Worm (Caenorhabditis elegans) whole organism, L3 larva: ENCODE results near the gene C10A4.9.

Experiments used
- aly-2 ChIP-seq: fragments of 150-350 bp; optimal IDR thresholded peaks from 2 replicates; lab custom pipeline; 2014; ENCODE audit warnings: missing biosample characterization, missing genetic modification characterization
- ceh-28 ChIP-seq: fragments of 150-350 bp; optimal IDR thresholded peaks from 2 replicates; lab custom pipeline; 2014; ENCODE audit warnings: missing biosample characterization, missing genetic modification reagents, missing genetic modification characterization
- egl-27 ChIP-seq: sonication (generic microtip); optimal IDR thresholded peaks from 4 replicates; lab custom pipeline; 2017; ENCODE audit warnings: missing biosample characterization, missing genetic modification reagents, missing genetic modification characterization
- lin-39 ChIP-seq: fragments of 150-350 bp; optimal IDR thresholded peaks from 2 replicates; lab custom pipeline; 2018; ENCODE audit warnings: missing biosample characterization, missing genetic modification reagents, missing genetic modification characterization
- mdl-1 ChIP-seq: fragments of 150-350 bp; optimal IDR thresholded peaks from 2 replicates; lab custom pipeline; 2014; ENCODE audit warnings: missing biosample characterization, missing genetic modification characterization
- nhr-76 ChIP-seq: fragments of 150-350 bp; sonication (generic microtip); optimal IDR thresholded peaks from 5 replicates; lab custom pipeline; 2014; ENCODE audit warnings: missing biosample characterization, missing genetic modification characterization
- pha-4 ChIP-seq: fragments of 150-350 bp; optimal IDR thresholded peaks from 2 replicates; lab custom pipeline; 2014; ENCODE audit warnings: missing biosample characterization, missing genetic modification reagents, missing genetic modification characterization
- tbx-2 ChIP-seq: sonication (generic microtip); optimal IDR thresholded peaks from 2 replicates; lab custom pipeline; 2016; ENCODE audit warnings: mild to moderate bottlenecking, missing genetic modification characterization, missing compliant biosample characterization

- TF ChIP-seq tbx-2 (tag; lab: Kevin White, UChicago) (no peak), pha-4 (tag; lab: Kevin White, UChicago) (no peak), aly-2 (tag; lab: Kevin White, UChicago) (no peak), mdl-1 (no peak), ceh-28 (no peak), nhr-76 (tag; lab: Kevin White, UChicago) (no peak), egl-27 (tag; lab: Kevin White, UChicago) (no peak), lin-39 (no peak)
Measured at ce11 chrX:7409030-7409429, 11.6 kb upstream of the C10A4.9 start.
